Worm (Caenorhabditis elegans) whole organism, L2 larva: ENCODE measurements around the gene ttr-14.

ENCODE experiments used
- C34F6.9 ChIP-seq: fragments of 150-350 bp; optimal IDR thresholded peaks from 2 replicates; lab custom pipeline; 2014; ENCODE audit warnings: missing biosample characterization, missing genetic modification characterization
- F13H6.1 ChIP-seq: sonication (generic microtip); optimal IDR thresholded peaks from 2 replicates; lab custom pipeline; 2016; ENCODE audit warnings: missing genetic modification characterization, missing compliant biosample characterization
- Y55F3AM.14 ChIP-seq: fragments of 200-800 bp; sonication (Bioruptor generic); optimal IDR thresholded peaks from 2 replicates; lab custom pipeline; 2018; ENCODE audit warnings: mild to moderate bottlenecking, missing genetic modification characterization, missing compliant biosample characterization
- alr-1 ChIP-seq: fragments of 150-350 bp; optimal IDR thresholded peaks from 2 replicates; lab custom pipeline; 2014; ENCODE audit warnings: missing biosample characterization, missing genetic modification characterization
- blmp-1 ChIP-seq: sonication (generic microtip); optimal IDR thresholded peaks from 2 replicates; lab custom pipeline; 2017; ENCODE audit warnings: missing genetic modification characterization, mild to moderate bottlenecking, missing compliant biosample characterization, antibody characterized with exemption, moderate library complexity; ENCODE audit not compliant: insufficient read depth
- ceh-16 ChIP-seq: fragments of 150-350 bp; optimal IDR thresholded peaks from 2 replicates; lab custom pipeline; 2014; ENCODE audit warnings: missing biosample characterization, missing genetic modification characterization
- ceh-82 ChIP-seq: fragments of 150-350 bp; optimal IDR thresholded peaks from 2 replicates; lab custom pipeline; 2014; ENCODE audit warnings: missing biosample characterization, missing genetic modification characterization
- dmd-4 ChIP-seq: sonication (generic microtip); optimal IDR thresholded peaks from 2 replicates; lab custom pipeline; 2017; ENCODE audit warnings: missing biosample characterization, missing genetic modification characterization
- egl-27 ChIP-seq: sonication (generic microtip); optimal IDR thresholded peaks from 3 replicates; lab custom pipeline; 2017; ENCODE audit warnings: missing biosample characterization, missing genetic modification reagents, missing genetic modification characterization
- elt-1 ChIP-seq: fragments of 150-350 bp; optimal IDR thresholded peaks from 2 replicates; lab custom pipeline; 2014; ENCODE audit warnings: missing biosample characterization, missing genetic modification characterization
- elt-3 ChIP-seq: sonication (generic microtip); optimal IDR thresholded peaks from 2 replicates; lab custom pipeline; 2017; ENCODE audit warnings: missing biosample characterization, missing genetic modification characterization
- fos-1 ChIP-seq: fragments of 150-350 bp; optimal IDR thresholded peaks from 2 replicates; lab custom pipeline; 2014; ENCODE audit warnings: missing biosample characterization, missing genetic modification characterization
- gmeb-1 ChIP-seq: fragments of 150-350 bp; optimal IDR thresholded peaks from 2 replicates; lab custom pipeline; 2014; ENCODE audit warnings: missing biosample characterization, missing genetic modification characterization
- lin-11 ChIP-seq: fragments of 150-350 bp; sonication (generic microtip); optimal IDR thresholded peaks from 2 replicates; lab custom pipeline; 2014; ENCODE audit warnings: missing biosample characterization, missing genetic modification characterization, inconsistent platforms, mixed read lengths
- lsy-2 ChIP-seq, 2 experiments: fragments of 150-350 bp in 1 of 2; sonication (generic microtip) in 1 of 2; optimal IDR thresholded peaks; 2 replicates each; lab custom pipeline; 2014 to 2017; ENCODE audit warnings: missing biosample characterization in 2 of 2, missing genetic modification characterization in 2 of 2
- mdl-1 ChIP-seq, 2 experiments: fragments of 150-350 bp in 1 of 2; sonication (generic microtip) in 1 of 2; optimal IDR thresholded peaks; 2 replicates each; lab custom pipeline; 2017; ENCODE audit warnings: missing biosample characterization in 2 of 2, missing genetic modification characterization in 2 of 2
- nhr-11 ChIP-seq: fragments of 150-350 bp; optimal IDR thresholded peaks from 2 replicates; lab custom pipeline; 2014; ENCODE audit warnings: missing biosample characterization, missing genetic modification characterization
- nhr-12 ChIP-seq: fragments of 150-350 bp; optimal IDR thresholded peaks from 2 replicates; lab custom pipeline; 2014; ENCODE audit warnings: missing biosample characterization, missing genetic modification characterization
- nhr-129 ChIP-seq: fragments of 150-350 bp; optimal IDR thresholded peaks from 2 replicates; lab custom pipeline; 2014; ENCODE audit warnings: missing biosample characterization, missing genetic modification characterization
- nhr-21 ChIP-seq: fragments of 150-350 bp; optimal IDR thresholded peaks from 2 replicates; lab custom pipeline; 2014; ENCODE audit warnings: missing biosample characterization, missing genetic modification characterization
- nhr-23 ChIP-seq: fragments of 150-350 bp; optimal IDR thresholded peaks from 2 replicates; lab custom pipeline; 2014; ENCODE audit warnings: missing biosample characterization, missing genetic modification reagents, missing genetic modification characterization
- nhr-237 ChIP-seq: fragments of 150-350 bp; optimal IDR thresholded peaks from 2 replicates; lab custom pipeline; 2014; ENCODE audit warnings: missing biosample characterization, missing genetic modification characterization
- nhr-25 ChIP-seq: fragments of 150-350 bp; sonication (generic microtip); optimal IDR thresholded peaks from 3 replicates; lab custom pipeline; 2014; ENCODE audit warnings: missing biosample characterization, missing genetic modification characterization
- nhr-6 ChIP-seq: fragments of 150-350 bp; optimal IDR thresholded peaks from 2 replicates; lab custom pipeline; 2014; ENCODE audit warnings: missing biosample characterization, missing genetic modification characterization
- nhr-77 ChIP-seq: fragments of 150-350 bp; optimal IDR thresholded peaks from 2 replicates; lab custom pipeline; 2014; ENCODE audit warnings: missing biosample characterization, missing genetic modification characterization
- peb-1 ChIP-seq: fragments of 150-350 bp; optimal IDR thresholded peaks from 2 replicates; lab custom pipeline; 2014; ENCODE audit warnings: missing biosample characterization, missing genetic modification characterization
- sem-4 ChIP-seq: fragments of 150-350 bp; optimal IDR thresholded peaks from 2 replicates; lab custom pipeline; 2014; ENCODE audit warnings: missing biosample characterization, missing genetic modification reagents, missing genetic modification characterization
- skn-1 ChIP-seq: sonication (generic microtip); optimal IDR thresholded peaks from 2 replicates; lab custom pipeline; 2017; ENCODE audit warnings: missing biosample characterization, missing genetic modification characterization
- sma-3 ChIP-seq: sonication (generic microtip); optimal IDR thresholded peaks from 2 replicates; lab custom pipeline; 2016; ENCODE audit warnings: missing genetic modification reagents, missing genetic modification characterization, missing compliant biosample characterization
- sma-9 ChIP-seq, 2 experiments: fragments of 150-350 bp in 1 of 2; sonication (generic microtip) in 1 of 2; optimal IDR thresholded peaks; 2 replicates each; lab custom pipeline; 2014 to 2016; ENCODE audit warnings: missing genetic modification characterization in 2 of 2, mild to moderate bottlenecking in 1 of 2, missing biosample characterization in 1 of 2, missing compliant biosample characterization in 1 of 2, missing genetic modification reagents in 1 of 2, moderate library complexity in 1 of 2
- snpc-4 ChIP-seq: fragments of 150-350 bp; optimal IDR thresholded peaks from 2 replicates; lab custom pipeline; 2014; ENCODE audit warnings: missing biosample characterization, missing genetic modification characterization
- unc-39 ChIP-seq: fragments of 150-350 bp; optimal IDR thresholded peaks from 2 replicates; lab custom pipeline; 2014; ENCODE audit warnings: missing biosample characterization, missing genetic modification characterization
- unc-55 ChIP-seq: fragments of 150-350 bp; sonication (generic microtip); optimal IDR thresholded peaks from 3 replicates; lab custom pipeline; 2014; ENCODE audit warnings: missing biosample characterization, missing genetic modification reagents, missing genetic modification characterization
- unc-62 ChIP-seq: fragments of 150-350 bp; optimal IDR thresholded peaks from 2 replicates; lab custom pipeline; 2014; ENCODE audit warnings: missing biosample characterization, missing genetic modification reagents, missing genetic modification characterization
- zag-1 ChIP-seq: fragments of 150-350 bp; optimal IDR thresholded peaks from 2 replicates; lab custom pipeline; 2014; ENCODE audit warnings: missing biosample characterization, missing genetic modification characterization
- ztf-1 ChIP-seq: fragments of 200-800 bp; sonication (Bioruptor generic); conservative IDR thresholded peaks from 2 replicates; pipeline ENCODE4 v1.3.6; 2022; ENCODE audit warnings: missing genetic modification characterization, missing compliant biosample characterization
- ztf-11 ChIP-seq: sonication (generic microtip); optimal IDR thresholded peaks from 2 replicates; lab custom pipeline; 2017; ENCODE audit warnings: missing biosample characterization, missing genetic modification characterization

ttr-14 gene

ce11 chrX:10787203-10787602 is at the start of gene ttr-14:
ttr-14 (plus strand) TSS chrX:10787503.
- no peak for TF ChIP-seq peb-1 (tag; lab: Kevin White, UChicago)
- TF ChIP-seq unc-39 (tag; lab: Kevin White, UChicago): no peak

- no peak for TF ChIP-seq nhr-25
- TF ChIP-seq sma-3 (GFP tag; lab: Kevin White, UChicago): no peak
- no peak for TF ChIP-seq dmd-4 (tag; lab: Kevin White, UChicago)
- TF ChIP-seq C34F6.9 (tag; lab: Kevin White, UChicago): no peak
- TF ChIP-seq alr-1: no peak
- no peak for TF ChIP-seq nhr-6 (tag; lab: Kevin White, UChicago)
- no peak for TF ChIP-seq unc-39 (tag; lab: Kevin White, UChicago)
- TF ChIP-seq sem-4 (tag; lab: Kevin White, UChicago): no peak
- TF ChIP-seq F13H6.1 (tag; lab: Kevin White, UChicago): no peak
- no peak for TF ChIP-seq nhr-12 (tag; lab: Kevin White, UChicago)
- no peak for TF ChIP-seq skn-1 (tag; lab: Kevin White, UChicago)
Observed at ce11 chrX:10746388-10746787, 40.9 kb upstream of the ttr-14 start, which contains the start of gene R07A4.2. R07A4.2 (minus strand) TSS chrX:10746488.

- TF ChIP-seq blmp-1: no peak
- TF ChIP-seq nhr-129 (tag; lab: Kevin White, UChicago): peak; percentile 3
- peak; percentile 55 for TF ChIP-seq fos-1 (tag; lab: Kevin White, UChicago)
- no peak for TF ChIP-seq sem-4 (tag; lab: Kevin White, UChicago)
- no peak for TF ChIP-seq nhr-21 (tag; lab: Kevin White, UChicago)
Observed at ce11 chrX:10748145-10748544, 39.2 kb upstream of the ttr-14 start.

ce11 chrX:10753403-10753802 is 33.9 kb upstream of the ttr-14 start, which contains the start of gene R07A4.3:
R07A4.3 (plus strand) TSS chrX:10753703.
- TF ChIP-seq ceh-82 (tag; lab: Kevin White, UChicago) (no peak), ztf-11 (tag; lab: Kevin White, UChicago) (no peak), nhr-237 (tag; lab: Kevin White, UChicago) (no peak), ceh-16 (tag; lab: Kevin White, UChicago) (no peak)

ce11 chrX:10754532-10754931 is 32.8 kb upstream of the ttr-14 start:
- no peak for TF ChIP-seq Y55F3AM.14 (GFP tag; lab: Kevin White, UChicago)
- no peak for TF ChIP-seq nhr-77 (tag; lab: Kevin White, UChicago)
- TF ChIP-seq F13H6.1 (tag; lab: Kevin White, UChicago): no peak
- TF ChIP-seq ceh-16 (tag; lab: Kevin White, UChicago): no peak
- no peak for TF ChIP-seq nhr-6 (tag; lab: Kevin White, UChicago)
- TF ChIP-seq gmeb-1 (tag; lab: Kevin White, UChicago): no peak
- TF ChIP-seq dmd-4 (tag; lab: Kevin White, UChicago): no peak
- no peak for TF ChIP-seq lsy-2 (tag; optimal IDR thresholded peaks at IDR 0.05; lab: Kevin White, UChicago)
- no peak for TF ChIP-seq nhr-129 (tag; lab: Kevin White, UChicago)
- TF ChIP-seq unc-39 (tag; lab: Kevin White, UChicago): no peak
- no peak for TF ChIP-seq egl-27 (tag; lab: Kevin White, UChicago)
- TF ChIP-seq blmp-1: no peak
- no peak for TF ChIP-seq elt-3 (tag; lab: Kevin White, UChicago)
- no peak for TF ChIP-seq nhr-23
- no peak for TF ChIP-seq zag-1 (tag; lab: Kevin White, UChicago)
- no peak for TF ChIP-seq sma-3 (GFP tag; lab: Kevin White, UChicago)
- no peak for TF ChIP-seq mdl-1 (tag; optimal IDR thresholded peaks at IDR 0.05; lab: Kevin White, UChicago)
- TF ChIP-seq elt-1 (tag; lab: Kevin White, UChicago): no peak
- TF ChIP-seq peb-1 (tag; lab: Kevin White, UChicago): no peak
- no peak for TF ChIP-seq ceh-82 (tag; lab: Kevin White, UChicago)

ce11 chrX:10756185-10756584 is 31.1 kb upstream of the ttr-14 start:
- peak; percentile 73 for TF ChIP-seq nhr-129 (tag; lab: Kevin White, UChicago)
- no peak for TF ChIP-seq gmeb-1 (tag; lab: Kevin White, UChicago)
- no peak for TF ChIP-seq skn-1 (tag; lab: Kevin White, UChicago)
- no peak for TF ChIP-seq sma-9 (GFP tag; optimal IDR thresholded peaks at IDR 0.05; lab: Kevin White, UChicago)
- no peak for TF ChIP-seq sma-9 (tag; optimal IDR thresholded peaks at IDR 0.05; lab: Kevin White, UChicago)
- no peak for TF ChIP-seq zag-1 (tag; lab: Kevin White, UChicago)
- TF ChIP-seq sma-3 (GFP tag; lab: Kevin White, UChicago): peak; percentile 21
- TF ChIP-seq dmd-4 (tag; lab: Kevin White, UChicago): no peak
- no peak for TF ChIP-seq C34F6.9 (tag; lab: Kevin White, UChicago)
- TF ChIP-seq unc-62 (GFP tag; lab: Kevin White, UChicago): no peak
- TF ChIP-seq elt-1 (tag; lab: Kevin White, UChicago): no peak
- peak; percentile 66 for TF ChIP-seq lin-11
- TF ChIP-seq fos-1 (tag; lab: Kevin White, UChicago): no peak
- no peak for TF ChIP-seq nhr-11
- no peak for TF ChIP-seq ztf-1 (GFP tag; lab: Robert Waterston, UW)
- TF ChIP-seq snpc-4: no peak
- TF ChIP-seq Y55F3AM.14 (GFP tag; lab: Kevin White, UChicago): no peak
- TF ChIP-seq F13H6.1 (tag; lab: Kevin White, UChicago): no peak
- TF ChIP-seq mdl-1 (tag; optimal IDR thresholded peaks at IDR 0.05; lab: Kevin White, UChicago): no peak
- TF ChIP-seq sem-4 (tag; lab: Kevin White, UChicago): no peak
- no peak for TF ChIP-seq lsy-2 (tag; optimal IDR thresholded peaks at IDR 0.05; lab: Kevin White, UChicago)
- TF ChIP-seq nhr-21 (tag; lab: Kevin White, UChicago): peak; percentile 55
- TF ChIP-seq unc-55 (GFP tag; lab: Kevin White, UChicago): no peak
- TF ChIP-seq egl-27 (tag; lab: Kevin White, UChicago): no peak
